Worm (Caenorhabditis elegans): ENCODE measurements around the gene srw-12.

The srw-12 gene

ce11 chrV:15272263-15272662, 33.8 kb upstream of the srw-12 start, which contains the start of gene T10H4.4:
Gene T10H4.4, minus strand, starts transcription at chrV:15272363.
- no peak for TF ChIP-seq ceh-9 (tag; optimal IDR thresholded peaks at IDR 0.05)
- TF ChIP-seq nhr-28 (tag; optimal IDR thresholded peaks at IDR 0.05), result no peak
- no peak for TF ChIP-seq tbx-2 (tag; optimal IDR thresholded peaks at IDR 0.05)
- no peak for TF ChIP-seq nhr-43 (tag; optimal IDR thresholded peaks at IDR 0.05; ENCODE audit: poor library complexity, severe bottlenecking)
- TF ChIP-seq ZK546.5 (tag; optimal IDR thresholded peaks at IDR 0.05), result no peak
- TF ChIP-seq pqm-1 (tag; optimal IDR thresholded peaks at IDR 0.05), result no peak
- no peak for TF ChIP-seq mml-1 (tag; optimal IDR thresholded peaks at IDR 0.05)
- no peak for TF ChIP-seq nhr-23 (tag; optimal IDR thresholded peaks at IDR 0.05)
- no peak for TF ChIP-seq fkh-2 (tag; optimal IDR thresholded peaks at IDR 0.05)

- TF ChIP-seq ceh-9 (tag; optimal IDR thresholded peaks at IDR 0.05), result no peak
- no peak for TF ChIP-seq egl-27 (tag; optimal IDR thresholded peaks at IDR 0.05)
- TF ChIP-seq ceh-28 (tag; optimal IDR thresholded peaks at IDR 0.05), result no peak
- no peak for TF ChIP-seq nhr-237 (tag; optimal IDR thresholded peaks at IDR 0.05)
- no peak for TF ChIP-seq nhr-11 (tag; optimal IDR thresholded peaks at IDR 0.05)
- no peak for TF ChIP-seq mml-1 (tag; optimal IDR thresholded peaks at IDR 0.05)
- TF ChIP-seq nhr-76 (tag; optimal IDR thresholded peaks at IDR 0.05), result no peak
- TF ChIP-seq nhr-28 (tag; optimal IDR thresholded peaks at IDR 0.05), result no peak
Measured at ce11 chrV:15268302-15268701, 29.9 kb upstream of the srw-12 start, which contains the start of gene srw-22. Gene srw-22, plus strand, starts transcription at chrV:15268602.

ce11 chrV:15267405-15267804, 29.0 kb upstream of the srw-12 start, which contains the start of gene T10H4.13:
Gene T10H4.13, minus strand, starts transcription at chrV:15267505.
- no peak for TF ChIP-seq lin-15B (tag; optimal IDR thresholded peaks at IDR 0.05)
- TF ChIP-seq nhr-25 (tag; optimal IDR thresholded peaks at IDR 0.05), result no peak
- TF ChIP-seq skn-1 (tag; optimal IDR thresholded peaks at IDR 0.05), result no peak
- TF ChIP-seq nhr-67 (tag; optimal IDR thresholded peaks at IDR 0.05), result no peak
- no peak for TF ChIP-seq zag-1 (tag; optimal IDR thresholded peaks at IDR 0.05)
- no peak for TF ChIP-seq jun-1 (tag; optimal IDR thresholded peaks at IDR 0.05)
- TF ChIP-seq fkh-2 (tag; optimal IDR thresholded peaks at IDR 0.05), result no peak
- no peak for TF ChIP-seq mdl-1 (tag; optimal IDR thresholded peaks at IDR 0.05)
- TF ChIP-seq nhr-23 (tag; optimal IDR thresholded peaks at IDR 0.05), result no peak
- TF ChIP-seq nhr-11 (tag; optimal IDR thresholded peaks at IDR 0.05), result no peak
- no peak for TF ChIP-seq egl-27 (tag; optimal IDR thresholded peaks at IDR 0.05)
- TF ChIP-seq nhr-43 (tag; optimal IDR thresholded peaks at IDR 0.05; ENCODE audit: poor library complexity, severe bottlenecking), result no peak
- TF ChIP-seq pha-4 (tag; optimal IDR thresholded peaks at IDR 0.05), result no peak
- no peak for TF ChIP-seq ceh-28 (tag; optimal IDR thresholded peaks at IDR 0.05)
- TF ChIP-seq mml-1 (tag; optimal IDR thresholded peaks at IDR 0.05), result no peak
- TF ChIP-seq ztf-11 (tag; optimal IDR thresholded peaks at IDR 0.05), result no peak
- no peak for TF ChIP-seq aly-2 (tag; optimal IDR thresholded peaks at IDR 0.05)
- no peak for TF ChIP-seq tbx-2 (tag; optimal IDR thresholded peaks at IDR 0.05)
- TF ChIP-seq lin-39 (tag; optimal IDR thresholded peaks at IDR 0.05), result no peak

- TF ChIP-seq ZK546.5 (tag; optimal IDR thresholded peaks at IDR 0.05) (no peak), egl-5 (tag; optimal IDR thresholded peaks at IDR 0.05) (no peak), nhr-67 (tag; optimal IDR thresholded peaks at IDR 0.05) (no peak), elt-3 (tag; optimal IDR thresholded peaks at IDR 0.05) (no peak), R02D3.7 (tag; optimal IDR thresholded peaks at IDR 0.05) (no peak), tbx-2 (tag; optimal IDR thresholded peaks at IDR 0.05) (no peak), hmg-11 (tag; optimal IDR thresholded peaks at IDR 0.05) (no peak), nhr-12 (tag; optimal IDR thresholded peaks at IDR 0.05) (no peak), pha-4 (tag; optimal IDR thresholded peaks at IDR 0.05) (no peak), lin-15B (tag; optimal IDR thresholded peaks at IDR 0.05) (no peak), nhr-237 (tag; optimal IDR thresholded peaks at IDR 0.05) (no peak), fkh-2 (tag; optimal IDR thresholded peaks at IDR 0.05) (no peak)
Measured at ce11 chrV:15265814-15266213, 27.4 kb upstream of the srw-12 start, which contains the start of gene M01B2.13. Gene M01B2.13, minus strand, starts transcription at chrV:15265914.

- TF ChIP-seq nhr-237 (tag; optimal IDR thresholded peaks at IDR 0.05), result no peak
- TF ChIP-seq pqm-1 (tag; optimal IDR thresholded peaks at IDR 0.05), result no peak
- TF ChIP-seq mml-1 (tag; optimal IDR thresholded peaks at IDR 0.05), result no peak
- no peak for TF ChIP-seq R02D3.7 (tag; optimal IDR thresholded peaks at IDR 0.05)
- no peak for TF ChIP-seq fkh-2 (tag; optimal IDR thresholded peaks at IDR 0.05)
- TF ChIP-seq lin-15B (tag; optimal IDR thresholded peaks at IDR 0.05), result no peak
- TF ChIP-seq ztf-11 (tag; optimal IDR thresholded peaks at IDR 0.05), result no peak
- TF ChIP-seq jun-1 (tag; optimal IDR thresholded peaks at IDR 0.05), result no peak
- no peak for TF ChIP-seq fos-1 (tag; optimal IDR thresholded peaks at IDR 0.05)
- TF ChIP-seq unc-39 (tag; optimal IDR thresholded peaks at IDR 0.05), result no peak
- no peak for TF ChIP-seq hmg-11 (tag; optimal IDR thresholded peaks at IDR 0.05)
- TF ChIP-seq ceh-9 (tag; optimal IDR thresholded peaks at IDR 0.05), result no peak
- no peak for TF ChIP-seq nfya-1 (tag; optimal IDR thresholded peaks at IDR 0.05; ENCODE audit: insufficient read depth)
- TF ChIP-seq lsy-12 (tag; optimal IDR thresholded peaks at IDR 0.05), result no peak
- TF ChIP-seq egl-27 (tag; optimal IDR thresholded peaks at IDR 0.05), result no peak
Measured at ce11 chrV:15264131-15264530, 25.7 kb upstream of the srw-12 start, which contains the start of gene M01B2.12. Gene M01B2.12, minus strand, starts transcription at chrV:15264231.
